Worm (Caenorhabditis elegans) whole organism, young adult: Measurements from ENCODE around the gene mpst-3.
A peak's percentile ranks its signal among the peaks of the same experiment; 100 is the strongest.

Experiments
- B0019.2 ChIP-seq: fragments of 200-800 bp; sonication (Bioruptor generic); conservative IDR thresholded peaks from 2 replicates; pipeline ENCODE4 v1.3.6; 2022; ENCODE audit warnings: missing genetic modification reagents, missing genetic modification characterization, missing compliant biosample characterization
- B0035.1 ChIP-seq: sonication (generic microtip); optimal IDR thresholded peaks from 2 replicates; lab custom pipeline; 2016; ENCODE audit warnings: missing genetic modification characterization, mild to moderate bottlenecking, missing compliant biosample characterization, missing genotype, missing genetic modification reagents
- C17E4.6 ChIP-seq: fragments of 200-800 bp; sonication (Bioruptor generic); IDR thresholded peaks from 2 replicates; pipeline ENCODE4 v1.3.6; 2022; ENCODE audit warnings: missing genetic modification reagents, missing genetic modification characterization, missing compliant biosample characterization
- D2030.7 ChIP-seq: fragments of 200-800 bp; sonication (Bioruptor generic); IDR thresholded peaks from 2 replicates; pipeline ENCODE4 v1.3.6; 2022; ENCODE audit warnings: missing genetic modification reagents, missing genetic modification characterization, missing compliant biosample characterization
- F10E7.11 ChIP-seq: sonication (generic microtip); optimal IDR thresholded peaks from 2 replicates; lab custom pipeline; 2017; ENCODE audit warnings: mild to moderate bottlenecking, missing genetic modification characterization, moderate library complexity, missing compliant biosample characterization
- F57A8.1 ChIP-seq: fragments of 200-800 bp; sonication (Bioruptor generic); optimal IDR thresholded peaks from 2 replicates; lab custom pipeline; 2018; ENCODE audit warnings: mild to moderate bottlenecking, missing genetic modification characterization, moderate library complexity, missing compliant biosample characterization
- K12H6.12 ChIP-seq: fragments of 200-800 bp; sonication (Bioruptor generic); optimal IDR thresholded peaks from 2 replicates; lab custom pipeline; 2018; ENCODE audit warnings: mild to moderate bottlenecking, missing genetic modification characterization, missing compliant biosample characterization
- Y53F4B.3 ChIP-seq: fragments of 200-800 bp; sonication (Bioruptor generic); IDR thresholded peaks from 2 replicates; pipeline ENCODE4 v1.3.6; 2022; ENCODE audit warnings: missing genetic modification reagents, missing genetic modification characterization, missing compliant biosample characterization
- Y79H2A.3 ChIP-seq: fragments of 200-800 bp; sonication (Bioruptor generic); conservative IDR thresholded peaks from 2 replicates; pipeline ENCODE4 v1.3.6; 2022; ENCODE audit warnings: missing genetic modification reagents, missing genetic modification characterization, missing compliant biosample characterization
- ZK185.1 ChIP-seq: sonication (generic microtip); optimal IDR thresholded peaks from 2 replicates; lab custom pipeline; 2016; ENCODE audit warnings: mild to moderate bottlenecking, missing genetic modification characterization, missing compliant biosample characterization; ENCODE audit not compliant: poor library complexity, severe bottlenecking
- atf-7 ChIP-seq: sonication (generic microtip); optimal IDR thresholded peaks from 2 replicates; lab custom pipeline; 2017; ENCODE audit warnings: mild to moderate bottlenecking, missing genetic modification characterization, missing compliant biosample characterization
- attf-6 ChIP-seq: fragments of 200-800 bp; sonication (Bioruptor generic); IDR thresholded peaks from 2 replicates; pipeline ENCODE4 v1.3.6; 2022; ENCODE audit warnings: missing genetic modification reagents, missing genetic modification characterization, missing compliant biosample characterization
- cebp-1 ChIP-seq, 2 experiments: fragments of 200-800 bp in 1 of 2; sonication (Bioruptor generic) in 1 of 2; sonication (generic microtip) in 1 of 2; IDR thresholded peaks in 1 of 2; optimal IDR thresholded peaks in 1 of 2; 2 replicates each; pipeline versions ENCODE4 v1.3.6 to Lab custom; 2017 to 2022; ENCODE audit warnings: missing compliant biosample characterization in 2 of 2, missing genetic modification characterization in 2 of 2, mild to moderate bottlenecking in 1 of 2, missing genetic modification reagents in 1 of 2, moderate library complexity in 1 of 2
- ceh-100 ChIP-seq: fragments of 200-800 bp; sonication (Bioruptor generic); IDR thresholded peaks from 2 replicates; pipeline ENCODE4 v1.3.6; 2022; ENCODE audit warnings: missing genetic modification reagents, missing genetic modification characterization, missing compliant biosample characterization
- ceh-27 ChIP-seq: fragments of 200-800 bp; sonication (Bioruptor generic); optimal IDR thresholded peaks from 2 replicates; lab custom pipeline; 2018; ENCODE audit warnings: mild to moderate bottlenecking, missing genetic modification characterization, moderate library complexity, missing compliant biosample characterization
- ceh-58 ChIP-seq: fragments of 200-800 bp; sonication (Bioruptor generic); IDR thresholded peaks from 2 replicates; pipeline ENCODE4 v1.3.6; 2022; ENCODE audit warnings: missing genetic modification characterization, missing compliant biosample characterization
- die-1 ChIP-seq: sonication (generic microtip); optimal IDR thresholded peaks from 2 replicates; lab custom pipeline; 2016; ENCODE audit warnings: missing genotype, mild to moderate bottlenecking, missing genetic modification characterization, missing compliant biosample characterization
- dpl-1 ChIP-seq: fragments of 150-350 bp; optimal IDR thresholded peaks from 2 replicates; lab custom pipeline; 2014; ENCODE audit warnings: missing biosample characterization, missing genetic modification reagents, missing genetic modification characterization
- egl-44 ChIP-seq: fragments of 200-800 bp; sonication (Bioruptor generic); IDR thresholded peaks from 2 replicates; pipeline ENCODE4 v1.3.6; 2022; ENCODE audit warnings: missing genetic modification reagents, missing genetic modification characterization, missing compliant biosample characterization
- egrh-3 ChIP-seq: fragments of 200-800 bp; sonication (Bioruptor generic); IDR thresholded peaks from 2 replicates; pipeline ENCODE4 v1.3.6; 2022; ENCODE audit warnings: missing genetic modification reagents, missing genetic modification characterization, missing compliant biosample characterization
- ekl-4 ChIP-seq: fragments of 200-800 bp; sonication (Bioruptor generic); IDR thresholded peaks from 2 replicates; pipeline ENCODE4 v1.3.6; 2022; ENCODE audit warnings: missing genetic modification reagents, missing genetic modification characterization, missing compliant biosample characterization
- ets-4 ChIP-seq: fragments of 200-800 bp; sonication (Bioruptor generic); optimal IDR thresholded peaks from 2 replicates; lab custom pipeline; 2018; ENCODE audit warnings: mild to moderate bottlenecking, missing genetic modification characterization, missing compliant biosample characterization
- hmg-20 ChIP-seq: fragments of 200-800 bp; sonication (Bioruptor generic); IDR thresholded peaks from 2 replicates; pipeline ENCODE4 v1.3.6; 2022; ENCODE audit warnings: missing genetic modification reagents, missing genetic modification characterization, missing compliant biosample characterization
- let-607 ChIP-seq, 2 experiments: fragments of 200-800 bp in 1 of 2; sonication (Bioruptor generic) in 1 of 2; sonication (generic microtip) in 1 of 2; optimal IDR thresholded peaks; 2 replicates each; lab custom pipeline; 2016 to 2018; ENCODE audit warnings: mild to moderate bottlenecking in 2 of 2, missing compliant biosample characterization in 2 of 2, missing genetic modification characterization in 2 of 2, moderate library complexity in 2 of 2, missing genotype in 1 of 2
- madf-10 ChIP-seq: sonication (generic microtip); optimal IDR thresholded peaks from 2 replicates; lab custom pipeline; 2016; ENCODE audit warnings: mild to moderate bottlenecking, missing genetic modification characterization, missing compliant biosample characterization
- madf-8 ChIP-seq: fragments of 200-800 bp; sonication (Bioruptor generic); conservative IDR thresholded peaks from 2 replicates; pipeline ENCODE4 v1.3.6; 2022; ENCODE audit warnings: missing genetic modification reagents, missing genetic modification characterization, missing compliant biosample characterization
- mel-28 ChIP-seq: sonication (generic microtip); optimal IDR thresholded peaks from 2 replicates; lab custom pipeline; 2016; ENCODE audit warnings: borderline replicate concordance, mild to moderate bottlenecking, missing genetic modification characterization, missing compliant biosample characterization
- nhr-179 ChIP-seq: sonication (generic microtip); optimal IDR thresholded peaks from 2 replicates; lab custom pipeline; 2016; ENCODE audit warnings: mild to moderate bottlenecking, missing genetic modification characterization, missing compliant biosample characterization
- nhr-80 ChIP-seq: sonication (generic microtip); optimal IDR thresholded peaks from 2 replicates; lab custom pipeline; 2016; ENCODE audit warnings: missing genetic modification characterization, missing compliant biosample characterization
- nhr-90 ChIP-seq: sonication (generic microtip); optimal IDR thresholded peaks from 2 replicates; lab custom pipeline; 2016; ENCODE audit warnings: missing genotype, mild to moderate bottlenecking, missing genetic modification characterization, missing compliant biosample characterization
- pbrm-1 ChIP-seq: fragments of 200-800 bp; sonication (Bioruptor generic); IDR thresholded peaks from 2 replicates; pipeline ENCODE4 v1.3.6; 2022; ENCODE audit warnings: missing genetic modification reagents, missing genetic modification characterization, missing compliant biosample characterization
- rcor-1 ChIP-seq: fragments of 200-800 bp; sonication (Bioruptor generic); IDR thresholded peaks from 2 replicates; pipeline ENCODE4 v1.3.6; 2022; ENCODE audit warnings: missing genetic modification reagents, missing genetic modification characterization, missing compliant biosample characterization
- rec-8 ChIP-seq, 2 experiments: sonication (generic microtip); optimal IDR thresholded peaks; 2 replicates each; lab custom pipeline; 2016; ENCODE audit warnings: mild to moderate bottlenecking in 2 of 2, missing genetic modification characterization in 2 of 2, missing genetic modification reagents in 2 of 2, missing genotype in 2 of 2, missing biosample characterization in 1 of 2, missing compliant biosample characterization in 1 of 2, moderate library complexity in 1 of 2
- repo-1 ChIP-seq: sonication (generic microtip); optimal IDR thresholded peaks from 2 replicates; lab custom pipeline; 2017; ENCODE audit warnings: mild to moderate bottlenecking, missing genetic modification characterization, missing compliant biosample characterization
- sdz-38 ChIP-seq: sonication (generic microtip); optimal IDR thresholded peaks from 2 replicates; lab custom pipeline; 2016; ENCODE audit warnings: missing genotype, missing genetic modification characterization, missing compliant biosample characterization
- sea-2 ChIP-seq: fragments of 200-800 bp; sonication (Bioruptor generic); IDR thresholded peaks from 2 replicates; pipeline ENCODE4 v1.3.6; 2022; ENCODE audit warnings: missing genetic modification characterization, missing compliant biosample characterization
- snpc-1.1 ChIP-seq: sonication (generic microtip); optimal IDR thresholded peaks from 2 replicates; lab custom pipeline; 2017; ENCODE audit warnings: missing genetic modification characterization, mild to moderate bottlenecking, missing compliant biosample characterization, antibody characterized with exemption, moderate library complexity, missing genotype, missing genetic modification reagents; ENCODE audit not compliant: insufficient read depth
- sptf-2 ChIP-seq: fragments of 200-800 bp; sonication (Bioruptor generic); optimal IDR thresholded peaks from 2 replicates; lab custom pipeline; 2018; ENCODE audit warnings: mild to moderate bottlenecking, missing genetic modification characterization, missing compliant biosample characterization
- unc-62 ChIP-seq: fragments of 150-350 bp; optimal IDR thresholded peaks from 2 replicates; lab custom pipeline; 2014; ENCODE audit warnings: missing biosample characterization, missing genetic modification reagents, missing genetic modification characterization
- xnd-1 ChIP-seq: sonication (generic microtip); optimal IDR thresholded peaks from 2 replicates; lab custom pipeline; 2016; ENCODE audit warnings: missing genotype, missing genetic modification reagents, missing genetic modification characterization, missing compliant biosample characterization
- zfh-2 ChIP-seq: fragments of 200-800 bp; sonication (Bioruptor generic); conservative IDR thresholded peaks from 2 replicates; pipeline ENCODE4 v1.3.6; 2022; ENCODE audit warnings: missing genetic modification reagents, missing genetic modification characterization, missing compliant biosample characterization
- ztf-18 ChIP-seq: sonication (generic microtip); optimal IDR thresholded peaks from 2 replicates; lab custom pipeline; 2016; ENCODE audit warnings: missing genotype, mild to moderate bottlenecking, missing genetic modification characterization, missing compliant biosample characterization
- ztf-25 ChIP-seq: fragments of 200-800 bp; sonication (Bioruptor generic); IDR thresholded peaks from 2 replicates; pipeline ENCODE4 v1.3.6; 2022; ENCODE audit warnings: missing genetic modification reagents, missing genetic modification characterization, missing compliant biosample characterization
- ztf-26 ChIP-seq: sonication (generic microtip); optimal IDR thresholded peaks from 2 replicates; lab custom pipeline; 2017; ENCODE audit warnings: missing genetic modification characterization, missing compliant biosample characterization
- ztf-28 ChIP-seq: fragments of 200-800 bp; sonication (Bioruptor generic); IDR thresholded peaks from 2 replicates; pipeline ENCODE4 v1.3.6; 2022; ENCODE audit warnings: missing genetic modification reagents, missing genetic modification characterization, missing compliant biosample characterization
- ztf-3 ChIP-seq: fragments of 200-800 bp; sonication (Bioruptor generic); optimal IDR thresholded peaks from 2 replicates; lab custom pipeline; 2018; ENCODE audit warnings: mild to moderate bottlenecking, missing genetic modification characterization, missing compliant biosample characterization

mpst-3 gene

DNA sequence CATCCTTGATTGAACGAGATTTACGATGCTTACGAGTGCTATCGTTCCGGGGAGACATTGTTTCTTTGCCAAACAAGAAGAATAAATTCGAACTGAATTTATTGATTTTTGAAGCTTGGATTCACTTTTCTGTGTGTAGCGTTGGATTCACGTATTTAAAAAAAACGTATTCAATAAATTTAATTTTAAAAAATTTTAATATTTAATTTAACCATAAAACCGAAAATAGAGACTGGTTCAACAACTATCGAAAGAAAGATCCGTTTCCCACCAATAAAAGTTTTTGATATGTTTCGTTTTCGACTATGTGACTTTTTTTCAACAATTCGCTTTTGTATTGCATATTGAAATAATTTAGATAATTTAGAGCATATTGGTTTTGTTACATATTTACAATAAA lies 20.1 kb upstream of the mpst-3 start, which contains the start of gene ZC412.5:
Gene ZC412.5, minus strand, starts transcription at position 101 of the 400 bp plus-strand sequence.
- TF ChIP-seq snpc-1.1 (tag; lab: Kevin White, UChicago), result no peak
- no peak for TF ChIP-seq ekl-4 (GFP tag; lab: Robert Waterston, UW)

DNA sequence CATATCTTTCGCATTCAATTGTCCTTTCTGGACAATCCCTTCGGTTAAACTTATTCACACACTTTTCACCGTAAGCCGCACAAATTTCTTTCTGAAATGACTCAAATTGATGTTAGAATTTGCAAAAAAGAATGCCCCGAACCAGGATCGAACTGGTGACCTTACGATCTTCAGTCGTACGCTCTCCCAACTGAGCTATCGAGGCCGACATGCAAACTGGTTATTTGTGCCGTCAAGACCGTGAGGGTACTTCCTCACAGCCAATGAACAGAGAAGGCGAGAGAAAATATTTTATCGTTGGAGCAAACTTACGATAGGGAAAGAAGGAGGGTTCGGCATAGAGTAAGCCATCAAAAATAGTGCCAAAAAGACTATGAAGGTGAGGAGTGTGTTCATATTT lies 19.2 kb upstream of the mpst-3 start:
- TF ChIP-seq ztf-18 (tag; lab: Kevin White, UChicago), result peak; percentile 18
- TF ChIP-seq atf-7 (tag; lab: Kevin White, UChicago), result peak; percentile 19
- no peak for TF ChIP-seq madf-8 (GFP tag; lab: Robert Waterston, UW)
- no peak for TF ChIP-seq sdz-38 (tag; lab: Kevin White, UChicago)
- TF ChIP-seq ztf-3 (GFP tag; lab: Kevin White, UChicago), result no peak
- TF ChIP-seq cebp-1 (GFP tag; IDR thresholded peaks at IDR 0.05; lab: Robert Waterston, UW), result no peak
- TF ChIP-seq cebp-1 (tag; optimal IDR thresholded peaks at IDR 0.05; lab: Kevin White, UChicago), result no peak
- no peak for TF ChIP-seq Y79H2A.3 (GFP tag; lab: Robert Waterston, UW)
- TF ChIP-seq zfh-2 (GFP tag; lab: Robert Waterston, UW), result no peak
- no peak for TF ChIP-seq F57A8.1 (GFP tag; lab: Kevin White, UChicago)
- TF ChIP-seq repo-1 (tag; lab: Kevin White, UChicago), result no peak
- TF ChIP-seq ztf-25, result 0 out of 2 replicates have a peak, but pooled peaks have one; percentile 62
- TF ChIP-seq ztf-28 (GFP tag; lab: Robert Waterston, UW), result no peak
- no peak for TF ChIP-seq egl-44 (GFP tag; lab: Robert Waterston, UW)
- TF ChIP-seq die-1 (tag; lab: Kevin White, UChicago), result peak; percentile 9
- 0 out of 2 replicates have a peak, but pooled peaks have one; percentile 34 for TF ChIP-seq ceh-100 (GFP tag; lab: Robert Waterston, UW)
- peak; percentile 10 to 31 for TF ChIP-seq rec-8 (tag; optimal IDR thresholded peaks at IDR 0.05; lab: Kevin White, UChicago)
- TF ChIP-seq pbrm-1, result no peak
- TF ChIP-seq B0019.2 (GFP tag; lab: Robert Waterston, UW), result no peak
- no peak for TF ChIP-seq ztf-26 (tag; lab: Kevin White, UChicago)
- TF ChIP-seq dpl-1 (GFP tag; lab: Kevin White, UChicago), result no peak
- peak; percentile 28 for TF ChIP-seq madf-10 (tag; lab: Kevin White, UChicago)
- no peak for TF ChIP-seq xnd-1 (tag; lab: Kevin White, UChicago)
- TF ChIP-seq ets-4 (GFP tag; lab: Kevin White, UChicago), result no peak
- TF ChIP-seq rcor-1 (GFP tag; lab: Robert Waterston, UW), result peak; percentile 81
- peak; percentile 33; the same call in 1 of the 2 replicates for TF ChIP-seq hmg-20 (GFP tag; lab: Robert Waterston, UW)
- TF ChIP-seq sptf-2 (GFP tag; lab: Kevin White, UChicago), result no peak
- TF ChIP-seq let-607 (tag; optimal IDR thresholded peaks at IDR 0.05; lab: Kevin White, UChicago), result peak in 1 of 2 experiments; percentile 6
- TF ChIP-seq nhr-80, result peak; percentile 4
- TF ChIP-seq sea-2 (GFP tag; lab: Robert Waterston, UW), result no peak
- peak; percentile 40 for TF ChIP-seq D2030.7 (GFP tag; lab: Robert Waterston, UW)
- TF ChIP-seq K12H6.12 (tag; lab: Kevin White, UChicago), result no peak
- no peak for TF ChIP-seq C17E4.6 (GFP tag; lab: Robert Waterston, UW)
- no peak for TF ChIP-seq egrh-3
- TF ChIP-seq ZK185.1 (tag; lab: Kevin White, UChicago), result peak; percentile 53
- peak; percentile 52; the same call in 1 of the 2 replicates for TF ChIP-seq Y53F4B.3 (GFP tag; lab: Robert Waterston, UW)
- peak; percentile 2 for TF ChIP-seq nhr-90 (tag; lab: Kevin White, UChicago)
- TF ChIP-seq nhr-179 (tag; lab: Kevin White, UChicago), result no peak
- no peak for TF ChIP-seq ceh-58
- TF ChIP-seq ceh-27, result peak; percentile 23
- no peak for TF ChIP-seq B0035.1 (tag; lab: Kevin White, UChicago)
- TF ChIP-seq unc-62, result no peak
- TF ChIP-seq mel-28 (tag; lab: Kevin White, UChicago), result no peak
- no peak for TF ChIP-seq F10E7.11
- TF ChIP-seq attf-6, result peak; percentile 67
